Fruit fly (Drosophila melanogaster): ENCODE results near the gene Gem3.

DNA sequence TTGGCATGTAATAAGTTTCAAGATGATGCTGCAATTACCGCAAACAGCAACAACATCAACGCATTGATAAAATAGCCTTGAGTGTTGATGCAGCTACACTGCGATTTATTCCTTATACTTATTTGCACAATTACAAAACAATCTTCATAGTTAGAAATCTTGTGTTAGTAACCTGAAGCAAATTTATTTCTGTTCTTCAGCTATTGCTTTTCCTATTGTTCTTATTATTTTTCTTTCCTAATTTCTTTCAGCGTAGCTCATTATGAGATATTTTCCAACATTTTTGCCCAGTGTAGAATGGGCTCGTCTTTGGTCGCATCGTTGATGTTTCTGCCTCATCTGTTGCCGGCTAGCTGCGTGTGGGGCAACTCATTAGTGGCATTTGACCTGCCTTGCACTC lies 18.9 kb downstream of the Gem3 start:
- TF ChIP-seq pan (optimal IDR thresholded peaks at IDR 0.05): no peak
- no peak for TF ChIP-seq psq (optimal IDR thresholded peaks at IDR 0.05)

Data from whole organism.